Worm (Caenorhabditis elegans) whole organism, early embryonic: ENCODE measurements around the gene lys-5.

ENCODE experiments used
- aly-1 ChIP-seq: sonication (generic microtip); optimal IDR thresholded peaks from 2 replicates; lab custom pipeline; 2016; ENCODE audit warnings: missing genetic modification characterization, missing compliant biosample characterization
- ceh-13 ChIP-seq: fragments of 200-800 bp; sonication (Bioruptor generic); optimal IDR thresholded peaks from 2 replicates; lab custom pipeline; 2018; ENCODE audit warnings: mild to moderate bottlenecking, missing genetic modification characterization, missing compliant biosample characterization
- tbx-11 ChIP-seq: fragments of 200-800 bp; sonication (Bioruptor generic); IDR thresholded peaks from 2 replicates; pipeline ENCODE4 v1.3.6; 2022; ENCODE audit warnings: missing genetic modification characterization, missing compliant biosample characterization

DNA sequence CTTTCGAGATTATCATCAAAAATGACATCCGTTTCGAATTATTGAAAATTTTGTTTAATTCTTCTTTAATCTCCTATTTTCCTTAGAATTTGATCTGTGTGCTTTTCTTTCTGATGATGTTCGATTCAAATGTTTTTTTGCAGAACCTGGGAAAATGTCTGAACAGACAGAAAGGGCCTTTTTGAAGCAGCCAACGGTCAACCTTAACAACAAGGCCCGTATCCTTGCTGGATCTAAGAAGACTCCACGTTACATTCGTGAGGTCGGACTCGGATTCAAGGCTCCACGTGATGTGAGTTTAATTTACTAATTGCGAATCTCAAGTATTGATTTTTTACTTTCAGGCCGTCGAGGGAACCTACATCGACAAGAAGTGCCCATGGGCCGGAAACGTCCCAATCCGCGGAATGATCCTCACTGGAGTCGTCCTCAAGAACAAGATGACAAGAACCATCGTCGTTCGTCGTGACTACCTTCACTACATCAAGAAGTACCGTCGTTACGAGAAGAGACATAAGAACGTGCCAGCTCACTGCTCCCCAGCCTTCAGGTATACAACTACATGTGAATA, 22.8 kb downstream of the lys-5 start, which contains the start of gene rps-11:
- TF ChIP-seq tbx-11 (no peak), aly-1 (tag; lab: Kevin White, UChicago) (no peak), ceh-13 (no peak)
